Worm (Caenorhabditis elegans) whole organism, L4 larva: ENCODE results near the gene his-2.
"Not testable (repeated sequence)": the region's sequence is repeated elsewhere in the genome, so short reads cannot be mapped to it uniquely, and the experiment has no call there.

Source experiments
- ceh-82 ChIP-seq: sonication (generic microtip); optimal IDR thresholded peaks from 2 replicates; lab custom pipeline; 2017; ENCODE audit warnings: missing biosample characterization, missing genetic modification characterization
- ces-1 ChIP-seq: fragments of 150-350 bp; sonication (generic microtip); optimal IDR thresholded peaks from 4 replicates; lab custom pipeline; 2014; ENCODE audit warnings: missing biosample characterization, missing genetic modification reagents, missing genetic modification characterization
- lin-29 ChIP-seq: fragments of 200-800 bp; sonication (Bioruptor generic); IDR thresholded peaks from 2 replicates; pipeline ENCODE4 v1.3.6; 2022; ENCODE audit warnings: missing genetic modification reagents, missing genetic modification characterization, missing compliant biosample characterization
- mep-1 ChIP-seq: fragments of 150-350 bp; sonication (generic microtip); optimal IDR thresholded peaks from 3 replicates; lab custom pipeline; 2014; ENCODE audit warnings: missing biosample characterization, missing genetic modification characterization
- pqm-1 ChIP-seq: sonication (generic microtip); optimal IDR thresholded peaks from 2 replicates; lab custom pipeline; 2017; ENCODE audit warnings: missing biosample characterization, missing genetic modification characterization
- snpc-4 ChIP-seq: fragments of 150-350 bp; optimal IDR thresholded peaks from 2 replicates; lab custom pipeline; 2014; ENCODE audit warnings: missing biosample characterization, missing genetic modification characterization
- unc-39 ChIP-seq: sonication (generic microtip); optimal IDR thresholded peaks from 2 replicates; lab custom pipeline; 2017; ENCODE audit warnings: missing biosample characterization, missing genetic modification characterization
- vab-7 ChIP-seq: fragments of 200-800 bp; sonication (Bioruptor generic); IDR thresholded peaks from 2 replicates; pipeline ENCODE4 v1.3.6; 2022; ENCODE audit warnings: missing genetic modification reagents, missing genetic modification characterization, missing compliant biosample characterization

- TF ChIP-seq ceh-82 (tag; lab: Kevin White, UChicago); lin-29 (GFP tag; lab: Robert Waterston, UW); mep-1 (tag; lab: Kevin White, UChicago); unc-39 (tag; lab: Kevin White, UChicago); ces-1 (GFP tag; lab: Kevin White, UChicago); vab-7 (GFP tag; lab: Robert Waterston, UW); pqm-1 (tag; lab: Kevin White, UChicago); snpc-4 (tag; lab: Kevin White, UChicago): not testable (repeated sequence)
These were observed 1.2 kb downstream of the his-2 start for ce11 chrV:16040848-16041247.
